Fruit fly (Drosophila melanogaster): ENCODE results near the gene mil.

dm6 chr3R:27954533-27954932 lies 42.3 kb downstream of the mil start, which contains the start of gene Nep7:
- TF ChIP-seq psq (optimal IDR thresholded peaks at IDR 0.05) = no peak
- TF ChIP-seq Dll (optimal IDR thresholded peaks at IDR 0.05) = no peak

Measured in whole organism.